Fruit fly (Drosophila melanogaster) Kc167 (cell line): ENCODE data around the gene ChAT.

Experiments used
- Myc ChIP-seq: fragments of >200 bp; optimal IDR thresholded peaks from 2 replicates; lab custom pipeline; 2017; ENCODE audit warnings: missing external identifiers
- Sin3A ChIP-seq: fragments of >200 bp; optimal IDR thresholded peaks from 2 replicates; lab custom pipeline; 2018; ENCODE audit warnings: missing external identifiers
- h ChIP-seq: fragments of >200 bp; optimal IDR thresholded peaks from 3 replicates; lab custom pipeline; 2018; ENCODE audit warnings: missing external identifiers
- insv ChIP-seq: fragments of >200 bp; optimal IDR thresholded peaks from 3 replicates; lab custom pipeline; 2018; ENCODE audit warnings: missing external identifiers
- psq ChIP-seq: fragments of >200 bp; optimal IDR thresholded peaks from 2 replicates; lab custom pipeline; 2017; ENCODE audit warnings: missing external identifiers
- ttk ChIP-seq: sonication (Bioruptor generic); optimal IDR thresholded peaks from 2 replicates; lab custom pipeline; 2017; ENCODE audit warnings: missing external identifiers

The ChAT gene

dm6 chr3R:18705150-18705549 is at the start of gene ChAT, which contains the start of gene VAChT:
Gene ChAT (plus strand): TSS chr3R:18705501.
Gene VAChT (plus strand): TSS chr3R:18705501.
- TF ChIP-seq Myc (no peak), insv (lab: Kevin White, UChicago) (no peak), ttk (lab: Kevin White, UChicago) (no peak), h (no peak), psq (lab: Kevin White, UChicago) (no peak), Sin3A (no peak)

- TF ChIP-seq ttk (lab: Kevin White, UChicago) = no peak
- no peak for TF ChIP-seq psq (lab: Kevin White, UChicago)
- TF ChIP-seq h = no peak
- TF ChIP-seq insv (lab: Kevin White, UChicago) = no peak
- TF ChIP-seq Sin3A = no peak
- TF ChIP-seq Myc = no peak
Observed at dm6 chr3R:18658380-18658944, 46.8 kb upstream of the ChAT start.

- TF ChIP-seq insv (lab: Kevin White, UChicago) (no peak), Myc (no peak), psq (lab: Kevin White, UChicago) (no peak), h (no peak), ttk (lab: Kevin White, UChicago) (no peak), Sin3A (no peak)
Observed at dm6 chr3R:18658945-18659642, 46.2 kb upstream of the ChAT start, which contains the start of the genes CG31224 and CstF64. Gene CG31224 (minus strand): TSS chr3R:18659309. Gene CstF64 (plus strand): TSS chr3R:18659618.

- TF ChIP-seq h = no peak
- TF ChIP-seq Myc = no peak
- TF ChIP-seq ttk (lab: Kevin White, UChicago) = no peak
- no peak for TF ChIP-seq Sin3A
- no peak for TF ChIP-seq insv (lab: Kevin White, UChicago)
- no peak for TF ChIP-seq psq (lab: Kevin White, UChicago)
Observed at dm6 chr3R:18663525-18663924, 41.8 kb upstream of the ChAT start, which contains the start of the genes Cpsf73 and Gos28. Gene Cpsf73 (minus strand): TSS chr3R:18663552. Gene Gos28 (plus strand): TSS chr3R:18663738.

DNA sequence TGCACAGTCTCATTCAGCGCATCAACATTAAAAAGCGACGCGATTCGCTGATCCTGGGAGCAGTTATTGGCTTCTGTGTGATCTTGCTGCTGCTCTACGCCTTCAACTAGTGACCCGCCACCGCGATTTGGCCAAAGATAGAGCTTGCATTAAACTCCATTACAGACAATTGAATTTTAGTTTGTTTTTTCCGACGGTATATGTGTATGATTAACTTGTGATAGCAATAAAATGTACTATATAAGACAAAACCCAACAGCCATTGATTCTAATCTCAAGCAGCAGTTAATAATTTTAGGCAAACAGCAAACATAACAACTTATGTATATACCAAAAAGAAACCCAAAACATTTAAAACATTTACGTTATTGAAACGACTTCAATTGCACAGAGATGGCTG is 40.2 kb upstream of the ChAT start, which contains the start of gene CG31231:
Gene CG31231, plus strand, starts transcription at position 301 of the 400 bp plus-strand sequence.
- TF ChIP-seq psq (lab: Kevin White, UChicago) (no peak), h (no peak), Myc (no peak), insv (lab: Kevin White, UChicago) (no peak), ttk (lab: Kevin White, UChicago) (no peak), Sin3A (no peak)

DNA sequence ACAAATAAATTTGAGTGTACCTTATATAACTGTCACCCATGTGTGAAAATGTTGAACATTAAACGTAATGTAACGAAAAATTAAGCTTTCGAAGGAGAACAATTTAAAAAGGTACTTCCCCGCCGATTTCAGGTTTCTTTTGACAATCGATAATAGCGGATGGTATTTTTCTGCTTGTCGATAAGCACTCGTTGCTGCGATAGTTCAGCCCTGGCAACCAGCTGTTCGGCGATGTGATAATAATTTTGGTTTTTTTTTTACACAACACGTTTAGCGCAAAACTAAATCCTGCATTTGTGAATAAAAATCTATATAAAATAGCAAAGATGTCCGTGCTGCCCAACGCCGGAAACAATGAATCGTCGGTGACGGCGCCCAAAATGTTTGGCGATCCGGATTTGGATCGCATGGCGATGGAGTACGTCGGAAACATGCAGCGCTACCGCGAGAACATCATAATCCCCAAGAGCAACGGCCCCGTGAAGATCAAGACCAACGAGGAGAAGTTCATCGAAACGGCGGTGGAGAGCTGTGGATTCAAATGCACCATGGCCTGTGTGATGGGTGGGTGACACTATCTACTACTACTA is 37.5 kb upstream of the ChAT start, which contains the start of gene CG31229:
Gene CG31229, plus strand, starts transcription at position 194 of the 590 bp plus-strand sequence.
- TF ChIP-seq Sin3A (no peak), h (no peak), psq (lab: Kevin White, UChicago) (no peak), ttk (lab: Kevin White, UChicago) (no peak), insv (lab: Kevin White, UChicago) (no peak), Myc (no peak)

dm6 chr3R:18669152-18669551 is 36.1 kb upstream of the ChAT start, which contains the start of gene CG7702:
Gene CG7702 (plus strand): TSS chr3R:18669390.
- TF ChIP-seq psq (lab: Kevin White, UChicago) (no peak), insv (lab: Kevin White, UChicago) (no peak), h (no peak), ttk (lab: Kevin White, UChicago) (no peak), Sin3A (no peak), Myc (no peak)

- TF ChIP-seq insv (lab: Kevin White, UChicago) = no peak
- no peak for TF ChIP-seq ttk (lab: Kevin White, UChicago)
- TF ChIP-seq Sin3A = no peak
- no peak for TF ChIP-seq psq (lab: Kevin White, UChicago)
- TF ChIP-seq h = no peak
- no peak for TF ChIP-seq Myc
Observed at dm6 chr3R:18669812-18670211, 35.5 kb upstream of the ChAT start.

- TF ChIP-seq insv (lab: Kevin White, UChicago) (no peak), Sin3A (no peak), Myc (no peak), psq (lab: Kevin White, UChicago) (no peak)
Observed at dm6 chr3R:18670441-18671111, 34.7 kb upstream of the ChAT start.

DNA sequence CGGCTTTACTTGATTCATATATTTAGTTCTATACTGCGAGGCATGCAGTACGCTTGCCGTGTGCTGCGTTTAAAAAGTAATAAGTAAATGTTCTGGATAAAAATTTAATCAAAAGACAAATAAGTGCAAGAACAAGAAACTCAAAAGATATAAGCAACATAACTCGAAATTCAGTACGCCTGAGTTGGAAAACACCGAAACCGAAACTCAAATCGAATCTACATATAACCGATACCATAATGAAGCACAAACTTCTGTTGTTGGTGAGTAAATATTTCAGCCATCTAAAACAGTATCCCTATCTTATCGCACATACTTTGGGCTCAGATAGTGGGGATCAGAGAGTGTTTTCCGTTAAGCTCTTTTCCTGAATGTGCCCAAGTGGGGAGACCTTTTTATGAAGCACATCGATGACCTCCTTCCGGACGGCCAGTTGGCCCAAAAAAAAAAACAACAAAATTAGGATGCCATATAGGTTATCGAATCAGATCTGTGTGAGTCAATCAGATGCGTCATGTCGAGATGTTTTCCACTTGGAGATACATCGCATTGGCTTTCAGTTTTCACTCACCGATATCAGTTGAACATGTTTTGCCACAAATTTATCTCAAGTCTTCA is 34.1 kb upstream of the ChAT start, which contains the start of gene CG31230:
Gene CG31230, plus strand, starts transcription at position 568 of the 618 bp plus-strand sequence.
- TF ChIP-seq psq (lab: Kevin White, UChicago) = no peak
- TF ChIP-seq Myc = no peak
- TF ChIP-seq h = no peak
- TF ChIP-seq insv (lab: Kevin White, UChicago) = no peak
- no peak for TF ChIP-seq Sin3A
- TF ChIP-seq ttk (lab: Kevin White, UChicago) = no peak

- TF ChIP-seq h (no peak), psq (lab: Kevin White, UChicago) (no peak), Myc (no peak), Sin3A (no peak), insv (lab: Kevin White, UChicago) (no peak), ttk (lab: Kevin White, UChicago) (no peak)
Observed at dm6 chr3R:18677500-18677940, 27.8 kb upstream of the ChAT start, which contains the start of the genes dind and CG7706. Gene dind (minus strand): TSS chr3R:18677539. Gene CG7706 (plus strand): TSS chr3R:18677818.
